Worm (Caenorhabditis elegans) whole organism, young adult: ENCODE data around the gene mec-14.

ENCODE experiments used
- B0019.2 ChIP-seq: fragments of 200-800 bp; sonication (Bioruptor generic); conservative IDR thresholded peaks from 2 replicates; pipeline ENCODE4 v1.3.6; 2022; ENCODE audit warnings: missing genetic modification reagents, missing genetic modification characterization, missing compliant biosample characterization
- F10E7.11 ChIP-seq: sonication (generic microtip); optimal IDR thresholded peaks from 2 replicates; lab custom pipeline; 2017; ENCODE audit warnings: mild to moderate bottlenecking, missing genetic modification characterization, moderate library complexity, missing compliant biosample characterization
- F39B2.1 ChIP-seq: fragments of 200-800 bp; sonication (Bioruptor generic); IDR thresholded peaks from 2 replicates; pipeline ENCODE4 v1.3.6; 2022; ENCODE audit warnings: missing genetic modification reagents, missing genetic modification characterization, missing compliant biosample characterization
- F49E8.2 ChIP-seq: sonication (generic microtip); optimal IDR thresholded peaks from 3 replicates; lab custom pipeline; 2017; ENCODE audit warnings: missing genetic modification characterization, mild to moderate bottlenecking, missing compliant biosample characterization, antibody characterized with exemption, moderate library complexity; ENCODE audit not compliant: insufficient read depth
- K11D2.4 ChIP-seq: fragments of 200-800 bp; sonication (Bioruptor generic); IDR thresholded peaks from 2 replicates; pipeline ENCODE4 v1.3.6; 2022; ENCODE audit warnings: missing genetic modification reagents, missing genetic modification characterization, missing compliant biosample characterization
- K12H6.12 ChIP-seq: fragments of 200-800 bp; sonication (Bioruptor generic); optimal IDR thresholded peaks from 2 replicates; lab custom pipeline; 2018; ENCODE audit warnings: mild to moderate bottlenecking, missing genetic modification characterization, missing compliant biosample characterization
- T26A5.8 ChIP-seq: sonication (generic microtip); optimal IDR thresholded peaks from 2 replicates; lab custom pipeline; 2016; ENCODE audit warnings: missing genetic modification characterization, missing compliant biosample characterization
- Y53F4B.3 ChIP-seq: fragments of 200-800 bp; sonication (Bioruptor generic); IDR thresholded peaks from 2 replicates; pipeline ENCODE4 v1.3.6; 2022; ENCODE audit warnings: missing genetic modification reagents, missing genetic modification characterization, missing compliant biosample characterization
- Y53G8AR.9 ChIP-seq: fragments of 200-800 bp; sonication (Bioruptor generic); conservative IDR thresholded peaks from 2 replicates; pipeline ENCODE4 v1.3.6; 2022; ENCODE audit warnings: missing genetic modification reagents, missing genetic modification characterization, missing compliant biosample characterization
- Y67H2A.10 ChIP-seq: fragments of 200-800 bp; sonication (Bioruptor generic); conservative IDR thresholded peaks from 2 replicates; pipeline ENCODE4 v1.3.6; 2022; ENCODE audit warnings: missing genetic modification reagents, missing genetic modification characterization, missing compliant biosample characterization
- Y95B8A.8 ChIP-seq: fragments of 200-800 bp; sonication (Bioruptor generic); IDR thresholded peaks from 2 replicates; pipeline ENCODE4 v1.3.6; 2022; ENCODE audit warnings: missing genetic modification reagents, missing genetic modification characterization, missing compliant biosample characterization
- attf-3 ChIP-seq: fragments of 200-800 bp; sonication (Bioruptor generic); conservative IDR thresholded peaks from 2 replicates; pipeline ENCODE4 v1.3.6; 2022; ENCODE audit warnings: missing genetic modification reagents, missing genetic modification characterization, missing compliant biosample characterization
- attf-6 ChIP-seq: fragments of 200-800 bp; sonication (Bioruptor generic); IDR thresholded peaks from 2 replicates; pipeline ENCODE4 v1.3.6; 2022; ENCODE audit warnings: missing genetic modification reagents, missing genetic modification characterization, missing compliant biosample characterization
- bed-2 ChIP-seq: fragments of 200-800 bp; sonication (Bioruptor generic); IDR thresholded peaks from 2 replicates; pipeline ENCODE4 v1.3.6; 2022; ENCODE audit warnings: missing genetic modification reagents, missing genetic modification characterization, missing compliant biosample characterization
- ccch-3 ChIP-seq: fragments of 200-800 bp; sonication (Bioruptor generic); optimal IDR thresholded peaks from 2 replicates; lab custom pipeline; 2018; ENCODE audit warnings: mild to moderate bottlenecking, missing genetic modification characterization, missing compliant biosample characterization
- cebp-1 ChIP-seq, 2 experiments: fragments of 200-800 bp in 1 of 2; sonication (Bioruptor generic) in 1 of 2; sonication (generic microtip) in 1 of 2; IDR thresholded peaks in 1 of 2; optimal IDR thresholded peaks in 1 of 2; 2 replicates each; pipeline versions ENCODE4 v1.3.6 to Lab custom; 2017 to 2022; ENCODE audit warnings: missing compliant biosample characterization in 2 of 2, missing genetic modification characterization in 2 of 2, mild to moderate bottlenecking in 1 of 2, missing genetic modification reagents in 1 of 2, moderate library complexity in 1 of 2
- ceh-58 ChIP-seq: fragments of 200-800 bp; sonication (Bioruptor generic); IDR thresholded peaks from 2 replicates; pipeline ENCODE4 v1.3.6; 2022; ENCODE audit warnings: missing genetic modification characterization, missing compliant biosample characterization
- ceh-91 ChIP-seq: fragments of 200-800 bp; sonication (Bioruptor generic); IDR thresholded peaks from 2 replicates; pipeline ENCODE4 v1.3.6; 2022; ENCODE audit warnings: missing genetic modification reagents, missing genetic modification characterization, missing compliant biosample characterization
- dpl-1 ChIP-seq: fragments of 150-350 bp; optimal IDR thresholded peaks from 2 replicates; lab custom pipeline; 2014; ENCODE audit warnings: missing biosample characterization, missing genetic modification reagents, missing genetic modification characterization
- egl-18 ChIP-seq: fragments of 200-800 bp; sonication (Bioruptor generic); IDR thresholded peaks from 2 replicates; pipeline ENCODE4 v1.3.6; 2022; ENCODE audit warnings: missing genetic modification reagents, missing genetic modification characterization, missing compliant biosample characterization
- fkh-3 ChIP-seq: sonication (generic microtip); optimal IDR thresholded peaks from 2 replicates; lab custom pipeline; 2016; ENCODE audit warnings: mild to moderate bottlenecking, missing genetic modification characterization, missing compliant biosample characterization
- hmg-1.2 ChIP-seq: fragments of 200-800 bp; sonication (Bioruptor generic); IDR thresholded peaks from 2 replicates; pipeline ENCODE4 v1.3.6; 2022; ENCODE audit warnings: missing genetic modification reagents, missing genetic modification characterization, missing compliant biosample characterization
- hsf-1 ChIP-seq: fragments of 200-800 bp; sonication (Bioruptor generic); IDR thresholded peaks from 2 replicates; pipeline ENCODE4 v1.3.6; 2022; ENCODE audit warnings: missing genetic modification reagents, missing genetic modification characterization, missing compliant biosample characterization
- let-526 ChIP-seq: fragments of 200-800 bp; sonication (Bioruptor generic); IDR thresholded peaks from 2 replicates; pipeline ENCODE4 v1.3.6; 2022; ENCODE audit warnings: missing genetic modification reagents, missing genetic modification characterization, missing compliant biosample characterization
- lin-26 ChIP-seq: fragments of 200-800 bp; sonication (Bioruptor generic); IDR thresholded peaks from 2 replicates; pipeline ENCODE4 v1.3.6; 2022; ENCODE audit warnings: missing genetic modification reagents, missing genetic modification characterization, missing compliant biosample characterization
- lin-35 ChIP-seq, 3 experiments: fragments of 150-350 bp in 2 of 3; sonication (generic microtip) in 1 of 3; optimal IDR thresholded peaks; 2 replicates each; lab custom pipeline; 2014 to 2018; ENCODE audit warnings: missing biosample characterization in 3 of 3, missing genetic modification characterization in 3 of 3, missing genetic modification reagents in 3 of 3
- lin-54 ChIP-seq: fragments of 200-800 bp; sonication (Bioruptor generic); optimal IDR thresholded peaks from 2 replicates; lab custom pipeline; 2018; ENCODE audit warnings: mild to moderate bottlenecking, missing genetic modification characterization, missing compliant biosample characterization
- madf-10 ChIP-seq: sonication (generic microtip); optimal IDR thresholded peaks from 2 replicates; lab custom pipeline; 2016; ENCODE audit warnings: mild to moderate bottlenecking, missing genetic modification characterization, missing compliant biosample characterization
- mcd-1 ChIP-seq: fragments of 200-800 bp; sonication (Bioruptor generic); IDR thresholded peaks from 2 replicates; pipeline ENCODE4 v1.3.6; 2022; ENCODE audit warnings: missing genetic modification reagents, missing genetic modification characterization, missing compliant biosample characterization
- nfya-2 ChIP-seq: fragments of 200-800 bp; sonication (Bioruptor generic); IDR thresholded peaks from 2 replicates; pipeline ENCODE4 v1.3.6; 2022; ENCODE audit warnings: missing genetic modification reagents, missing genetic modification characterization, missing compliant biosample characterization
- nhr-179 ChIP-seq: sonication (generic microtip); optimal IDR thresholded peaks from 2 replicates; lab custom pipeline; 2016; ENCODE audit warnings: mild to moderate bottlenecking, missing genetic modification characterization, missing compliant biosample characterization
- nhr-80 ChIP-seq: sonication (generic microtip); optimal IDR thresholded peaks from 2 replicates; lab custom pipeline; 2016; ENCODE audit warnings: missing genetic modification characterization, missing compliant biosample characterization
- nhr-90 ChIP-seq: sonication (generic microtip); optimal IDR thresholded peaks from 2 replicates; lab custom pipeline; 2016; ENCODE audit warnings: missing genotype, mild to moderate bottlenecking, missing genetic modification characterization, missing compliant biosample characterization
- rcor-1 ChIP-seq: fragments of 200-800 bp; sonication (Bioruptor generic); IDR thresholded peaks from 2 replicates; pipeline ENCODE4 v1.3.6; 2022; ENCODE audit warnings: missing genetic modification reagents, missing genetic modification characterization, missing compliant biosample characterization
- repo-1 ChIP-seq: sonication (generic microtip); optimal IDR thresholded peaks from 2 replicates; lab custom pipeline; 2017; ENCODE audit warnings: mild to moderate bottlenecking, missing genetic modification characterization, missing compliant biosample characterization
- sea-2 ChIP-seq: fragments of 200-800 bp; sonication (Bioruptor generic); IDR thresholded peaks from 2 replicates; pipeline ENCODE4 v1.3.6; 2022; ENCODE audit warnings: missing genetic modification characterization, missing compliant biosample characterization
- snpc-1.1 ChIP-seq: sonication (generic microtip); optimal IDR thresholded peaks from 2 replicates; lab custom pipeline; 2017; ENCODE audit warnings: missing genetic modification characterization, mild to moderate bottlenecking, missing compliant biosample characterization, antibody characterized with exemption, moderate library complexity, missing genotype, missing genetic modification reagents; ENCODE audit not compliant: insufficient read depth
- snpc-3.4 ChIP-seq: sonication (generic microtip); optimal IDR thresholded peaks from 2 replicates; lab custom pipeline; 2017; ENCODE audit warnings: missing genetic modification characterization, mild to moderate bottlenecking, missing compliant biosample characterization, antibody characterized with exemption, moderate library complexity, missing genotype, missing genetic modification reagents
- sptf-2 ChIP-seq: fragments of 200-800 bp; sonication (Bioruptor generic); optimal IDR thresholded peaks from 2 replicates; lab custom pipeline; 2018; ENCODE audit warnings: mild to moderate bottlenecking, missing genetic modification characterization, missing compliant biosample characterization
- tbx-9 ChIP-seq: sonication (generic microtip); optimal IDR thresholded peaks from 2 replicates; lab custom pipeline; 2016; ENCODE audit warnings: borderline replicate concordance, missing genetic modification characterization, inconsistent platforms, missing compliant biosample characterization
- tlf-1 ChIP-seq: fragments of 200-800 bp; sonication (Bioruptor generic); optimal IDR thresholded peaks from 2 replicates; lab custom pipeline; 2018; ENCODE audit warnings: mild to moderate bottlenecking, missing genetic modification characterization, missing compliant biosample characterization
- unc-130 ChIP-seq: sonication (generic microtip); optimal IDR thresholded peaks from 2 replicates; lab custom pipeline; 2016; ENCODE audit warnings: missing genetic modification reagents, missing genetic modification characterization, missing compliant biosample characterization
- xnd-1 ChIP-seq: sonication (generic microtip); optimal IDR thresholded peaks from 2 replicates; lab custom pipeline; 2016; ENCODE audit warnings: missing genotype, missing genetic modification reagents, missing genetic modification characterization, missing compliant biosample characterization
- ztf-18 ChIP-seq: sonication (generic microtip); optimal IDR thresholded peaks from 2 replicates; lab custom pipeline; 2016; ENCODE audit warnings: missing genotype, mild to moderate bottlenecking, missing genetic modification characterization, missing compliant biosample characterization
- ztf-22 ChIP-seq: fragments of 200-800 bp; sonication (Bioruptor generic); optimal IDR thresholded peaks from 2 replicates; lab custom pipeline; 2018; ENCODE audit warnings: mild to moderate bottlenecking, missing genetic modification characterization, moderate library complexity, missing compliant biosample characterization
- ztf-28 ChIP-seq: fragments of 200-800 bp; sonication (Bioruptor generic); IDR thresholded peaks from 2 replicates; pipeline ENCODE4 v1.3.6; 2022; ENCODE audit warnings: missing genetic modification reagents, missing genetic modification characterization, missing compliant biosample characterization
- ztf-3 ChIP-seq: fragments of 200-800 bp; sonication (Bioruptor generic); optimal IDR thresholded peaks from 2 replicates; lab custom pipeline; 2018; ENCODE audit warnings: mild to moderate bottlenecking, missing genetic modification characterization, missing compliant biosample characterization
- ztf-6 ChIP-seq: fragments of 200-800 bp; sonication (Bioruptor generic); IDR thresholded peaks from 2 replicates; pipeline ENCODE4 v1.3.6; 2022; ENCODE audit warnings: missing genetic modification reagents, missing genetic modification characterization, missing compliant biosample characterization

Gene mec-14

DNA sequence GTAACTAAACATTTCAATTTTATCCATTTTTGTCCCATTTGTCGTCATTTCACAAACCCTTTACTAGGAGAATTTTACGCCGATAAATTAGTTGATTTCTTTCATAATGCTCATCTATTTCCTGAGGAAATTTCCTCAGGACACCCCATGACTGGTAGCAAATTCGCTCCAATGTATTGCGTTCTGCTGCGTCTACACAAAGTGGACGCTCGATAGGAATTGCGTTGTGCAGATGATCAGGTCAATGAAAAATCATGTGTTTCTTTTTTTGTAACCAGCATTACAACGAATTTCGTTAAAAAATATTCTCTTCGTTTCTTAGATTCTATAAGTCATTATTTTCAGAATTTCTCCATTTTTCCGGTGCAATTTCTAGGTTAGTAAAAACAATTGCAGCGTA is 11.0 kb downstream of the mec-14 start, which contains the start of gene epg-4 (continued):
- TF ChIP-seq ceh-58 (GFP tag; lab: Robert Waterston, UW) (no peak), snpc-3.4 (tag; lab: Kevin White, UChicago) (peak; percentile 9), let-526 (GFP tag; lab: Robert Waterston, UW) (no peak), lin-26 (GFP tag; lab: Robert Waterston, UW) (peak; percentile 64; the same call in 1 of the 2 replicates), Y53G8AR.9 (0 out of 2 replicates have a peak, but pooled peaks have one; percentile 45), K12H6.12 (tag; lab: Kevin White, UChicago) (peak; percentile 24), Y95B8A.8 (GFP tag; lab: Robert Waterston, UW) (no peak; the same call in 1 of the 2 replicates), bed-2 (GFP tag; lab: Robert Waterston, UW) (no peak), lin-54 (GFP tag; lab: Kevin White, UChicago) (peak; percentile 42), nhr-90 (tag; lab: Kevin White, UChicago) (peak; percentile 28), Y53F4B.3 (GFP tag; lab: Robert Waterston, UW) (no peak), ztf-28 (no peak), tbx-9 (tag; lab: Kevin White, UChicago) (no peak), nfya-2 (no peak), lin-35 (GFP tag; optimal IDR thresholded peaks at IDR 0.05; lab: Kevin White, UChicago) (peak in 1 of 3 experiments; percentile 28), tlf-1 (peak; percentile 49), xnd-1 (tag; lab: Kevin White, UChicago) (no peak), ceh-91 (GFP tag; lab: Robert Waterston, UW) (no peak), Y67H2A.10 (GFP tag; lab: Robert Waterston, UW) (no peak; the same call in 1 of the 2 replicates), T26A5.8 (tag; lab: Kevin White, UChicago) (no peak), attf-3 (GFP tag; lab: Robert Waterston, UW) (no peak), repo-1 (tag; lab: Kevin White, UChicago) (no peak), F49E8.2 (tag; lab: Kevin White, UChicago) (peak; percentile 71), F39B2.1 (GFP tag; lab: Robert Waterston, UW) (no peak), ztf-18 (tag; lab: Kevin White, UChicago) (peak; percentile 25), hmg-1.2 (GFP tag; lab: Robert Waterston, UW) (peak; percentile 50), nhr-179 (tag; lab: Kevin White, UChicago) (no peak), ztf-3 (GFP tag; lab: Kevin White, UChicago) (no peak), sea-2 (GFP tag; lab: Robert Waterston, UW) (no peak), egl-18 (GFP tag; lab: Robert Waterston, UW) (no peak), F10E7.11 (tag; lab: Kevin White, UChicago) (no peak), cebp-1 (GFP tag; IDR thresholded peaks at IDR 0.05; lab: Robert Waterston, UW) (peak; percentile 81), cebp-1 (tag; optimal IDR thresholded peaks at IDR 0.05; lab: Kevin White, UChicago) (peak; percentile 86), hsf-1 (GFP tag; lab: Robert Waterston, UW) (peak; percentile 54; the same call in 1 of the 2 replicates), ztf-22 (GFP tag; lab: Kevin White, UChicago) (no peak), fkh-3 (tag; lab: Kevin White, UChicago) (no peak), B0019.2 (no peak; the same call in 1 of the 2 replicates), K11D2.4 (GFP tag; lab: Robert Waterston, UW) (no peak), madf-10 (tag; lab: Kevin White, UChicago) (no peak), dpl-1 (GFP tag; lab: Kevin White, UChicago) (no peak), ztf-6 (GFP tag; lab: Robert Waterston, UW) (no peak), attf-6 (GFP tag; lab: Robert Waterston, UW) (0 out of 2 replicates have a peak, but pooled peaks have one; percentile 31), unc-130 (peak; percentile 29), snpc-1.1 (no peak), sptf-2 (GFP tag; lab: Kevin White, UChicago) (no peak), rcor-1 (no peak), nhr-80 (peak; percentile 53), mcd-1 (GFP tag; lab: Robert Waterston, UW) (peak; percentile 64), ccch-3 (GFP tag; lab: Kevin White, UChicago) (no peak)
